Fruit fly (Drosophila melanogaster): ENCODE data around the gene CG10907.

CG10907 gene

dm6 chr3L:11822446-11823334 lies 29.4 kb downstream of the CG10907 start, which contains the start of gene RpL10Ab:
Gene RpL10Ab (plus strand): TSS chr3L:11822851.
- TF ChIP-seq Myc (optimal IDR thresholded peaks at IDR 0.05), result no peak
- TF ChIP-seq psq (optimal IDR thresholded peaks at IDR 0.05), result no peak
- TF ChIP-seq Sin3A (optimal IDR thresholded peaks at IDR 0.05), result no peak
- no peak for TF ChIP-seq insv (optimal IDR thresholded peaks at IDR 0.05)
- no peak for TF ChIP-seq ttk (optimal IDR thresholded peaks at IDR 0.05)

- TF ChIP-seq insv (optimal IDR thresholded peaks at IDR 0.05) (no peak), h (optimal IDR thresholded peaks at IDR 0.05) (no peak), Myc (optimal IDR thresholded peaks at IDR 0.05) (no peak), ttk (optimal IDR thresholded peaks at IDR 0.05) (no peak), psq (optimal IDR thresholded peaks at IDR 0.05) (no peak), Sin3A (optimal IDR thresholded peaks at IDR 0.05) (no peak)
Measured at dm6 chr3L:11825560-11826153, 32.3 kb downstream of the CG10907 start, which contains the start of gene CG32095. Gene CG32095 (minus strand): TSS chr3L:11825732.

dm6 chr3L:11828730-11829129 lies 35.4 kb downstream of the CG10907 start, which contains the start of gene CG7264:
Gene CG7264 (plus strand): TSS chr3L:11829030.
- no peak for TF ChIP-seq h (optimal IDR thresholded peaks at IDR 0.05)
- TF ChIP-seq psq (optimal IDR thresholded peaks at IDR 0.05), result no peak
- TF ChIP-seq insv (optimal IDR thresholded peaks at IDR 0.05), result no peak
- TF ChIP-seq Sin3A (optimal IDR thresholded peaks at IDR 0.05), result no peak

dm6 chr3L:11831199-11831598 lies 37.9 kb downstream of the CG10907 start:
- no peak for TF ChIP-seq psq (optimal IDR thresholded peaks at IDR 0.05)
- no peak for TF ChIP-seq h (optimal IDR thresholded peaks at IDR 0.05)
- no peak for TF ChIP-seq ttk (optimal IDR thresholded peaks at IDR 0.05)
- no peak for TF ChIP-seq Myc (optimal IDR thresholded peaks at IDR 0.05)
- TF ChIP-seq Sin3A (optimal IDR thresholded peaks at IDR 0.05), result no peak
- no peak for TF ChIP-seq insv (optimal IDR thresholded peaks at IDR 0.05)

- no peak for TF ChIP-seq insv (optimal IDR thresholded peaks at IDR 0.05)
Measured at dm6 chr3L:11832360-11833295, 39.3 kb downstream of the CG10907 start.

- no peak for TF ChIP-seq Sin3A (optimal IDR thresholded peaks at IDR 0.05)
- TF ChIP-seq insv (optimal IDR thresholded peaks at IDR 0.05), result no peak
- TF ChIP-seq h (optimal IDR thresholded peaks at IDR 0.05), result no peak
Measured at dm6 chr3L:11833296-11833717, 40.0 kb downstream of the CG10907 start, which contains the start of gene CycA. Gene CycA (minus strand): TSS chr3L:11833578.

dm6 chr3L:11836575-11837077 lies 43.3 kb downstream of the CG10907 start, which contains the start of gene CG43064:
Gene CG43064 (minus strand): TSS chr3L:11836721.
- no peak for TF ChIP-seq Sin3A (optimal IDR thresholded peaks at IDR 0.05)
- TF ChIP-seq ttk (optimal IDR thresholded peaks at IDR 0.05), result no peak
- TF ChIP-seq psq (optimal IDR thresholded peaks at IDR 0.05), result no peak
- no peak for TF ChIP-seq insv (optimal IDR thresholded peaks at IDR 0.05)
- TF ChIP-seq Myc (optimal IDR thresholded peaks at IDR 0.05), result no peak
- no peak for TF ChIP-seq h (optimal IDR thresholded peaks at IDR 0.05)
